Worm (Caenorhabditis elegans) whole organism, L1 larva: ENCODE data around the gene srlf-11.
A peak's percentile ranks its signal among the peaks of the same experiment; 100 is the strongest.

Experiments
- C16A3.4 ChIP-seq: fragments of 150-350 bp; optimal IDR thresholded peaks from 2 replicates; lab custom pipeline; 2014; ENCODE audit warnings: missing biosample characterization, missing genetic modification characterization
- C34B4.2 ChIP-seq: sonication (generic microtip); optimal IDR thresholded peaks from 2 replicates; lab custom pipeline; 2017; ENCODE audit warnings: mild to moderate bottlenecking, missing genetic modification characterization, missing compliant biosample characterization
- F16B12.6 ChIP-seq: fragments of 150-350 bp; optimal IDR thresholded peaks from 2 replicates; lab custom pipeline; 2014; ENCODE audit warnings: missing biosample characterization, missing genetic modification characterization
- aha-1 ChIP-seq: fragments of 150-350 bp; optimal IDR thresholded peaks from 2 replicates; lab custom pipeline; 2014; ENCODE audit warnings: missing biosample characterization, missing genetic modification characterization
- alr-1 ChIP-seq: fragments of 200-800 bp; sonication (Bioruptor generic); optimal IDR thresholded peaks from 2 replicates; lab custom pipeline; 2018; ENCODE audit warnings: borderline replicate concordance, mild to moderate bottlenecking, missing genetic modification characterization, missing compliant biosample characterization
- aly-2 ChIP-seq: fragments of 150-350 bp; optimal IDR thresholded peaks from 2 replicates; lab custom pipeline; 2014; ENCODE audit warnings: missing biosample characterization, missing genetic modification characterization
- blmp-1 ChIP-seq: fragments of 150-350 bp; optimal IDR thresholded peaks from 2 replicates; lab custom pipeline; 2014; ENCODE audit warnings: missing biosample characterization, missing genetic modification characterization
- ceh-63 ChIP-seq: fragments of 200-800 bp; sonication (Bioruptor generic); optimal IDR thresholded peaks from 2 replicates; lab custom pipeline; 2018; ENCODE audit warnings: mild to moderate bottlenecking, missing genetic modification characterization, missing compliant biosample characterization
- ceh-90 ChIP-seq: sonication (generic microtip); optimal IDR thresholded peaks from 2 replicates; lab custom pipeline; 2016; ENCODE audit warnings: missing genetic modification characterization, missing compliant biosample characterization
- ces-1 ChIP-seq: fragments of 150-350 bp; optimal IDR thresholded peaks from 2 replicates; lab custom pipeline; 2014; ENCODE audit warnings: missing biosample characterization, missing genetic modification reagents, missing genetic modification characterization
- dpl-1 ChIP-seq, 3 experiments: fragments of 150-350 bp in 2 of 3; sonication (generic microtip) in 1 of 3; optimal IDR thresholded peaks; 2 replicates each; lab custom pipeline; 2014 to 2017; ENCODE audit warnings: missing biosample characterization in 3 of 3, missing genetic modification characterization in 3 of 3, missing genetic modification reagents in 3 of 3
- efl-1 ChIP-seq, 4 experiments: fragments of 150-350 bp; optimal IDR thresholded peaks in 3 of 4; peaks in 1 of 4; 1 replicate in 1 of 4; 2 replicates in 3 of 4; lab custom pipeline; 2014; ENCODE audit warnings: missing biosample characterization in 2 of 4, missing genetic modification characterization in 2 of 4, missing genetic modification reagents in 2 of 4
- efl-3 ChIP-seq: fragments of 200-800 bp; sonication (Bioruptor generic); optimal IDR thresholded peaks from 2 replicates; lab custom pipeline; 2018; ENCODE audit warnings: mild to moderate bottlenecking, missing genetic modification characterization, missing compliant biosample characterization
- egl-27 ChIP-seq, 2 experiments: fragments of 150-350 bp in 1 of 2; sonication (generic microtip); optimal IDR thresholded peaks; 3 replicates each; lab custom pipeline; 2017 to 2018; ENCODE audit warnings: missing biosample characterization in 2 of 2, missing genetic modification characterization in 2 of 2, missing genetic modification reagents in 2 of 2
- elt-2 ChIP-seq: sonication (generic microtip); optimal IDR thresholded peaks from 2 replicates; lab custom pipeline; 2016; ENCODE audit warnings: missing genetic modification characterization, mild to moderate bottlenecking, inconsistent platforms, missing compliant biosample characterization, missing genetic modification reagents
- ets-5 ChIP-seq: fragments of 200-800 bp; sonication (Bioruptor generic); IDR thresholded peaks from 2 replicates; pipeline ENCODE4 v1.3.6; 2022; ENCODE audit warnings: missing genetic modification characterization, missing compliant biosample characterization
- fkh-4 ChIP-seq: sonication (generic microtip); optimal IDR thresholded peaks from 2 replicates; lab custom pipeline; 2016; ENCODE audit warnings: missing compliant biosample characterization, missing genetic modification characterization, borderline replicate concordance
- fkh-8 ChIP-seq: sonication (generic microtip); optimal IDR thresholded peaks from 2 replicates; lab custom pipeline; 2016; ENCODE audit warnings: mild to moderate bottlenecking, missing genetic modification characterization, missing compliant biosample characterization
- fos-1 ChIP-seq: fragments of 150-350 bp; optimal IDR thresholded peaks from 2 replicates; lab custom pipeline; 2014; ENCODE audit warnings: missing biosample characterization, missing genetic modification characterization
- grh-1 ChIP-seq: fragments of 200-800 bp; sonication (Bioruptor generic); IDR thresholded peaks from 2 replicates; pipeline ENCODE4 v1.3.6; 2022; ENCODE audit warnings: missing genetic modification reagents, missing genetic modification characterization, missing compliant biosample characterization
- isw-1 ChIP-seq: fragments of 200-800 bp; sonication (Bioruptor generic); IDR thresholded peaks from 2 replicates; pipeline ENCODE4 v1.3.6; 2022; ENCODE audit warnings: missing genetic modification characterization, missing compliant biosample characterization
- lin-13 ChIP-seq: fragments of 150-350 bp; optimal IDR thresholded peaks from 2 replicates; lab custom pipeline; 2014; ENCODE audit warnings: missing biosample characterization, missing genetic modification reagents, missing genetic modification characterization
- lin-14 ChIP-seq: fragments of 200-800 bp; sonication (Bioruptor generic); optimal IDR thresholded peaks from 2 replicates; lab custom pipeline; 2018; ENCODE audit warnings: mild to moderate bottlenecking, missing genetic modification characterization, moderate library complexity, missing compliant biosample characterization
- lin-15B ChIP-seq: fragments of 150-350 bp; sonication (generic microtip); optimal IDR thresholded peaks from 3 replicates; lab custom pipeline; 2014; ENCODE audit warnings: missing biosample characterization, missing genetic modification characterization
- lin-35 ChIP-seq, 2 experiments: fragments of 150-350 bp; optimal IDR thresholded peaks; 2 replicates each; lab custom pipeline; 2014; ENCODE audit warnings: missing biosample characterization in 2 of 2, missing genetic modification characterization in 2 of 2, missing genetic modification reagents in 2 of 2
- lin-39 ChIP-seq: fragments of 150-350 bp; optimal IDR thresholded peaks from 2 replicates; lab custom pipeline; 2014; ENCODE audit warnings: missing biosample characterization, missing genetic modification reagents, missing genetic modification characterization
- lsy-2 ChIP-seq, 2 experiments: fragments of 150-350 bp; optimal IDR thresholded peaks; 2 replicates each; lab custom pipeline; 2014; ENCODE audit warnings: missing biosample characterization in 2 of 2, missing genetic modification characterization in 2 of 2
- nhr-11 ChIP-seq: fragments of 150-350 bp; optimal IDR thresholded peaks from 2 replicates; lab custom pipeline; 2014; ENCODE audit warnings: missing biosample characterization, missing genetic modification characterization
- nhr-12 ChIP-seq: sonication (generic microtip); optimal IDR thresholded peaks from 2 replicates; lab custom pipeline; 2017; ENCODE audit warnings: missing biosample characterization, missing genetic modification characterization
- nhr-20 ChIP-seq: sonication (generic microtip); optimal IDR thresholded peaks from 2 replicates; lab custom pipeline; 2016; ENCODE audit warnings: mild to moderate bottlenecking, missing genetic modification characterization, missing compliant biosample characterization
- nhr-237 ChIP-seq: fragments of 150-350 bp; optimal IDR thresholded peaks from 2 replicates; lab custom pipeline; 2014; ENCODE audit warnings: missing biosample characterization, missing genetic modification characterization
- nhr-47 ChIP-seq: sonication (generic microtip); optimal IDR thresholded peaks from 2 replicates; lab custom pipeline; 2016; ENCODE audit warnings: mild to moderate bottlenecking, missing genetic modification characterization, moderate library complexity, missing compliant biosample characterization
- nhr-71 ChIP-seq: sonication (generic microtip); optimal IDR thresholded peaks from 2 replicates; lab custom pipeline; 2016; ENCODE audit warnings: mild to moderate bottlenecking, missing genetic modification characterization, moderate library complexity, missing compliant biosample characterization
- nhr-84 ChIP-seq: sonication (generic microtip); optimal IDR thresholded peaks from 2 replicates; lab custom pipeline; 2017; ENCODE audit warnings: missing biosample characterization, missing genetic modification characterization
- nhr-85 ChIP-seq: sonication (generic microtip); peaks from one replicate; lab custom pipeline; 2016; ENCODE audit warnings: missing genetic modification characterization, inconsistent platforms, missing compliant biosample characterization
- pag-3 ChIP-seq: sonication (generic microtip); optimal IDR thresholded peaks from 2 replicates; lab custom pipeline; 2017; ENCODE audit warnings: missing genetic modification characterization, mild to moderate bottlenecking, missing compliant biosample characterization, antibody characterized with exemption, borderline replicate concordance; ENCODE audit not compliant: insufficient read depth
- pax-3 ChIP-seq: fragments of 200-800 bp; sonication (Bioruptor generic); optimal IDR thresholded peaks from 2 replicates; lab custom pipeline; 2018; ENCODE audit warnings: mild to moderate bottlenecking, missing genetic modification characterization, moderate library complexity, missing compliant biosample characterization
- skn-1 ChIP-seq: fragments of 150-350 bp; optimal IDR thresholded peaks from 2 replicates; lab custom pipeline; 2014; ENCODE audit warnings: missing biosample characterization, missing genetic modification characterization
- snpc-4 ChIP-seq: fragments of 150-350 bp; optimal IDR thresholded peaks from 2 replicates; lab custom pipeline; 2014; ENCODE audit warnings: missing biosample characterization, missing genetic modification characterization
- snu-23 ChIP-seq: sonication (generic microtip); optimal IDR thresholded peaks from 2 replicates; lab custom pipeline; 2016; ENCODE audit warnings: missing genetic modification characterization, missing compliant biosample characterization
- sox-4 ChIP-seq: sonication (generic microtip); optimal IDR thresholded peaks from 2 replicates; lab custom pipeline; 2016; ENCODE audit warnings: missing genetic modification characterization, missing compliant biosample characterization
- swsn-7 ChIP-seq: sonication (generic microtip); optimal IDR thresholded peaks from 2 replicates; lab custom pipeline; 2016; ENCODE audit warnings: missing genetic modification characterization, missing compliant biosample characterization
- tbx-2 ChIP-seq: sonication (generic microtip); optimal IDR thresholded peaks from 2 replicates; lab custom pipeline; 2016; ENCODE audit warnings: missing genetic modification characterization, missing compliant biosample characterization
- tlp-1 ChIP-seq: fragments of 150-350 bp; optimal IDR thresholded peaks from 2 replicates; lab custom pipeline; 2014; ENCODE audit warnings: missing biosample characterization, missing genetic modification characterization
- unc-130 ChIP-seq: fragments of 150-350 bp; optimal IDR thresholded peaks from 2 replicates; lab custom pipeline; 2017; ENCODE audit warnings: missing biosample characterization, missing genetic modification characterization, inconsistent platforms
- unc-30 ChIP-seq: sonication (generic microtip); optimal IDR thresholded peaks from 2 replicates; lab custom pipeline; 2017; ENCODE audit warnings: missing biosample characterization, missing genetic modification characterization
- unc-62 ChIP-seq: fragments of 150-350 bp; optimal IDR thresholded peaks from 2 replicates; lab custom pipeline; 2014; ENCODE audit warnings: missing biosample characterization, missing genetic modification reagents, missing genetic modification characterization
- vab-15 ChIP-seq: sonication (generic microtip); optimal IDR thresholded peaks from 2 replicates; lab custom pipeline; 2017; ENCODE audit warnings: missing genotype, mild to moderate bottlenecking, missing genetic modification characterization, missing compliant biosample characterization
- xbp-1 ChIP-seq: sonication (generic microtip); optimal IDR thresholded peaks from 2 replicates; lab custom pipeline; 2016; ENCODE audit warnings: missing genetic modification characterization, missing compliant biosample characterization
- zip-4 ChIP-seq: fragments of 200-800 bp; sonication (Bioruptor generic); optimal IDR thresholded peaks from 2 replicates; lab custom pipeline; 2018; ENCODE audit warnings: mild to moderate bottlenecking, missing genetic modification characterization, moderate library complexity, missing compliant biosample characterization
- ztf-11 ChIP-seq, 2 experiments: sonication (generic microtip); optimal IDR thresholded peaks; 2 replicates each; lab custom pipeline; 2016 to 2017; ENCODE audit warnings: missing genetic modification characterization in 2 of 2, missing biosample characterization in 1 of 2, missing compliant biosample characterization in 1 of 2

The srlf-11 gene

ce11 chrIV:10918877-10919560 lies 33.2 kb upstream of the srlf-11 start:
- TF ChIP-seq nhr-12 (tag; lab: Kevin White, UChicago) = no peak
- peak; percentile 48 for TF ChIP-seq fos-1 (tag; lab: Kevin White, UChicago)
- peak; percentile 87 for TF ChIP-seq tbx-2 (tag; lab: Kevin White, UChicago)
- peak; percentile 58 for TF ChIP-seq snpc-4
- peak; percentile 57 for TF ChIP-seq elt-2 (tag; lab: Kevin White, UChicago)
- TF ChIP-seq C34B4.2 (tag; lab: Kevin White, UChicago) = no peak
- no peak for TF ChIP-seq ces-1 (GFP tag; lab: Kevin White, UChicago)
- TF ChIP-seq C16A3.4 = peak; percentile 47
- peak; percentile 9 for TF ChIP-seq pax-3 (tag; lab: Kevin White, UChicago)
- TF ChIP-seq swsn-7 = peak; percentile 85
- TF ChIP-seq vab-15 (tag; lab: Kevin White, UChicago) = no peak
- TF ChIP-seq snu-23 (GFP tag; lab: Kevin White, UChicago) = peak; percentile 91
- TF ChIP-seq ceh-63 (GFP tag; lab: Kevin White, UChicago) = no peak
- TF ChIP-seq dpl-1 (GFP tag; optimal IDR thresholded peaks at IDR 0.05; lab: Kevin White, UChicago) = peak; percentile 47 to 64 (median 54)
- no peak for TF ChIP-seq ets-5 (GFP tag; lab: Robert Waterston, UW)
- TF ChIP-seq lsy-2 (tag; optimal IDR thresholded peaks at IDR 0.05; lab: Kevin White, UChicago) = peak; percentile 70 to 82
- peak; percentile 81 for TF ChIP-seq nhr-47 (tag; lab: Kevin White, UChicago)
- peak; percentile 19 for TF ChIP-seq blmp-1 (tag; lab: Kevin White, UChicago)
- TF ChIP-seq F16B12.6 (tag; lab: Kevin White, UChicago) = no peak
- TF ChIP-seq fkh-4 (tag; lab: Kevin White, UChicago) = no peak
- no peak for TF ChIP-seq aly-2 (tag; lab: Kevin White, UChicago)
- peak; percentile 51 for TF ChIP-seq unc-130 (tag; lab: Kevin White, UChicago)
- peak; percentile 72 to 76 for TF ChIP-seq lin-35 (GFP tag; optimal IDR thresholded peaks at IDR 0.05; lab: Kevin White, UChicago)
- TF ChIP-seq nhr-20 (tag; lab: Kevin White, UChicago) = peak; percentile 92
- peak in 1 of 2 experiments; percentile 63 for TF ChIP-seq egl-27 (tag; optimal IDR thresholded peaks at IDR 0.05; lab: Kevin White, UChicago)
- no peak for TF ChIP-seq unc-30 (tag; lab: Kevin White, UChicago)
- TF ChIP-seq efl-3 (GFP tag; lab: Kevin White, UChicago) = no peak
- TF ChIP-seq nhr-71 (tag; lab: Kevin White, UChicago) = peak; percentile 91
- no peak for TF ChIP-seq zip-4 (GFP tag; lab: Kevin White, UChicago)
- no peak for TF ChIP-seq tlp-1 (tag; lab: Kevin White, UChicago)
- TF ChIP-seq lin-15B (tag; lab: Kevin White, UChicago) = peak; percentile 67
- TF ChIP-seq xbp-1 (tag; lab: Kevin White, UChicago) = peak; percentile 83
- TF ChIP-seq isw-1 = peak; percentile 62
- peak; percentile 91 for TF ChIP-seq nhr-85
- peak; percentile 48 for TF ChIP-seq aha-1 (tag; lab: Kevin White, UChicago)
- no peak for TF ChIP-seq sox-4 (tag; lab: Kevin White, UChicago)
- no peak for TF ChIP-seq alr-1 (tag; lab: Kevin White, UChicago)
- TF ChIP-seq fkh-8 = peak; percentile 84
- TF ChIP-seq nhr-11 (tag; lab: Kevin White, UChicago) = no peak
- TF ChIP-seq lin-39 (tag; lab: Kevin White, UChicago) = peak; percentile 10
- peak; percentile 74 for TF ChIP-seq lin-13 (GFP tag; lab: Kevin White, UChicago)
- TF ChIP-seq grh-1 (GFP tag; lab: Robert Waterston, UW) = peak; percentile 40; the same call in 1 of the 2 replicates
- no peak for TF ChIP-seq nhr-84 (tag; lab: Kevin White, UChicago)
- TF ChIP-seq nhr-237 (tag; lab: Kevin White, UChicago) = peak; percentile 49
- no peak for TF ChIP-seq ceh-90 (tag; lab: Kevin White, UChicago)
- no peak for TF ChIP-seq unc-62 (GFP tag; lab: Kevin White, UChicago)
- TF ChIP-seq ztf-11 (tag; optimal IDR thresholded peaks at IDR 0.05; lab: Kevin White, UChicago) = no peak
- peak; percentile 99 for TF ChIP-seq lin-14 (GFP tag; lab: Kevin White, UChicago)
- peak; percentile 78 to 88 for TF ChIP-seq efl-1 (optimal IDR thresholded peaks at IDR 0.05; lab: Kevin White, UChicago)
- peak; percentile 60 to 93 for TF ChIP-seq efl-1 (GFP tag; optimal IDR thresholded peaks at IDR 0.05 in 1 of 2; lab: Kevin White, UChicago)
- peak; percentile 60 for TF ChIP-seq skn-1 (tag; lab: Kevin White, UChicago)
- TF ChIP-seq pag-3 (tag; lab: Kevin White, UChicago) = peak; percentile 22
